Fruit fly (Drosophila melanogaster) whole organism, adult: Measurements from ENCODE around the gene FoxK.

ENCODE experiments used
- CG11617 ChIP-seq: fragments of 200-800 bp; sonication (Bioruptor generic); optimal IDR thresholded peaks from 2 replicates; lab custom pipeline; 2017; ENCODE audit warnings: mild to moderate bottlenecking, missing biosample characterization, missing genetic modification reagents, missing genetic modification characterization
- CG12768 ChIP-seq: fragments of 200-800 bp; sonication (Bioruptor generic); optimal IDR thresholded peaks from 2 replicates; lab custom pipeline; 2017; ENCODE audit warnings: missing biosample characterization, missing genetic modification characterization, mild to moderate bottlenecking, moderate library complexity, missing genetic modification reagents
- CG14711 ChIP-seq: fragments of 200-800 bp; sonication (Bioruptor generic); optimal IDR thresholded peaks from 2 replicates; lab custom pipeline; 2018; ENCODE audit warnings: missing biosample characterization, mild to moderate bottlenecking, missing genetic modification characterization, moderate library complexity
- CG1620 ChIP-seq: fragments of 200-800 bp; sonication (Bioruptor generic); optimal IDR thresholded peaks from 2 replicates; lab custom pipeline; 2016; ENCODE audit warnings: missing biosample characterization, missing genetic modification characterization
- CG33017 ChIP-seq: fragments of 200-800 bp; sonication (Bioruptor generic); optimal IDR thresholded peaks from 2 replicates; lab custom pipeline; 2018; ENCODE audit warnings: missing biosample characterization, mild to moderate bottlenecking, missing genetic modification characterization, moderate library complexity
- CG5204 ChIP-seq: fragments of 200-800 bp; sonication (Bioruptor generic); optimal IDR thresholded peaks from 2 replicates; lab custom pipeline; 2016; ENCODE audit warnings: missing biosample characterization, missing genetic modification characterization
- CG7045 ChIP-seq: fragments of 200-800 bp; sonication (Bioruptor generic); optimal IDR thresholded peaks from 2 replicates; lab custom pipeline; 2017; ENCODE audit warnings: missing biosample characterization, mild to moderate bottlenecking, missing genetic modification characterization
- CG7101 ChIP-seq: fragments of 200-800 bp; sonication (Bioruptor generic); optimal IDR thresholded peaks from 2 replicates; lab custom pipeline; 2018; ENCODE audit warnings: missing biosample characterization, mild to moderate bottlenecking, missing genetic modification characterization, moderate library complexity
- Clk ChIP-seq: fragments of 200-800 bp; sonication (Bioruptor generic); optimal IDR thresholded peaks from 2 replicates; lab custom pipeline; 2017; ENCODE audit warnings: missing biosample characterization, missing genetic modification characterization
- Crg-1 ChIP-seq: fragments of 200-800 bp; sonication (Bioruptor generic); optimal IDR thresholded peaks from 2 replicates; lab custom pipeline; 2016; ENCODE audit warnings: missing biosample characterization, missing genetic modification characterization
- Hr96 ChIP-seq: fragments of 200-800 bp; sonication (Bioruptor generic); optimal IDR thresholded peaks from 2 replicates; lab custom pipeline; 2016; ENCODE audit warnings: missing biosample characterization, missing genetic modification characterization
- Mnt ChIP-seq: fragments of 200-800 bp; sonication (Bioruptor generic); optimal IDR thresholded peaks from 2 replicates; lab custom pipeline; 2016; ENCODE audit warnings: missing biosample characterization, mild to moderate bottlenecking, missing genetic modification characterization
- bab1 ChIP-seq: fragments of 200-800 bp; sonication (Bioruptor generic); optimal IDR thresholded peaks from 3 replicates; lab custom pipeline; 2019; ENCODE audit warnings: missing biosample characterization, mild to moderate bottlenecking, missing genetic modification characterization, moderate library complexity
- cic ChIP-seq: fragments of 200-800 bp; sonication (Bioruptor generic); optimal IDR thresholded peaks from 2 replicates; lab custom pipeline; 2017; ENCODE audit warnings: missing biosample characterization, mild to moderate bottlenecking, missing genetic modification characterization, moderate library complexity
- cnc ChIP-seq, 2 experiments: fragments of >200 bp; optimal IDR thresholded peaks; 2 replicates each; lab custom pipeline; 2017
- kay ChIP-seq: fragments of 200-800 bp; sonication (Bioruptor generic); peaks from one replicate; lab custom pipeline; 2016; ENCODE audit warnings: missing biosample characterization, missing genetic modification characterization, borderline replicate concordance
- ovo ChIP-seq: fragments of 200-800 bp; sonication (Bioruptor generic); optimal IDR thresholded peaks from 2 replicates; lab custom pipeline; 2016; ENCODE audit warnings: missing biosample characterization, missing genetic modification characterization
- pad ChIP-seq: fragments of 200-800 bp; sonication (Bioruptor generic); optimal IDR thresholded peaks from 3 replicates; lab custom pipeline; 2017; ENCODE audit warnings: missing biosample characterization, missing genetic modification characterization, mild to moderate bottlenecking, moderate library complexity, missing genetic modification reagents
- tj ChIP-seq: fragments of 200-800 bp; sonication (Bioruptor generic); optimal IDR thresholded peaks from 3 replicates; lab custom pipeline; 2017; ENCODE audit warnings: missing biosample characterization, mild to moderate bottlenecking, missing genetic modification characterization, moderate library complexity
- toe ChIP-seq: fragments of 200-800 bp; sonication (Bioruptor generic); optimal IDR thresholded peaks from 2 replicates; lab custom pipeline; 2016; ENCODE audit warnings: missing biosample characterization, missing genetic modification characterization

Gene FoxK

DNA sequence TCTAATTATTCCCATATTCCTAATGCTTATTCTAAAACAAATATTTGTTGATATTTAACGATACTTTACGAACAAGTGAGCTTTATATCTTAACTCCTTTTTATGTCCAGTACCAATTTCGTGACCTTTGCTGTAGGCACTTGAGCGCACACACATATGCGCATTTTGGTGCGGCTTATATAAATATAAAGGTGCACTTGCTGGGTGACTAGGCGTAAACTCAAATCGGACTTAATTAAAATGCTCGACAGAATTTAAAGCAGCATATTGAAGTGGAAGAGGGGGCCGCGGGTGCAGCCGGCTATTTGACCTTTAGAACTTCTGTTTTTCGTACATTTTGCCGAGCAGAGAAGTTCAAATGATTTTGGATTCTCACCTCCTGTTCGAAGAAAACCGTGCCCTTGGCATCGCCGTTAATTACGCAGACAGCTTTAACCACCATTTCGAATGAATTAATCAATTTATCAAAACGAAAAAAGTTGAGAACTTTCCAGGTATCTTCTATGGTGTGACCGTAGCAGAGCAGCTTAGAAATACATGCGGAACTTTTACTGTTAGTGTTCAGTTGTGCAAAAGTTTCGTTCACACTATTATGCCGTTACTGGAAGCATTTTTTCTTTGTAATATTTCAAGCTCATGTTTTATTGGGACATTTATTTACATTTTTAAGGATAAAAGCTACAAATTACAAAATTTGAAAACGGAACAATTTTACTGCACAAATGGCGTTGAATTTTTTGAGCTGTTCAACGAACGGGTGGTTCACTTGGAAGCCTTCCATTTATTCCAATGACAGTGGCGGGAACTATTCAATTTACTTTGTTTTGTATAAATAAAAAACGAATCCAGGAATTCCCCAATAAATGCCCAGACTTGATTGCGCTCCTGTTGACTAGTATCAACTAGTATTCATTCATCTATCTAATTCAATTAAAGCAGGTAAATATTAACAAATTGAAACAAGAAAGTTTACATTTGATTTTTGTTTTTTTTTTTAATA, 7.1 kb downstream of the FoxK start, which contains the start of gene Sod1:
Gene Sod1, minus strand, starts transcription at position 543 of the 1,000 bp plus-strand sequence.
- TF ChIP-seq toe (no peak), Crg-1 (no peak), ovo (GFP tag; lab: Kevin White, UChicago) (peak; percentile 62), CG1620 (GFP tag; lab: Kevin White, UChicago) (peak; percentile 35), Hr96 (GFP tag; lab: Kevin White, UChicago) (no peak), CG7045 (GFP tag; lab: Kevin White, UChicago) (no peak), CG11617 (GFP tag; lab: Kevin White, UChicago) (peak; percentile 58), pad (GFP tag; lab: Kevin White, UChicago) (no peak), CG14711 (no peak), tj (GFP tag; lab: Kevin White, UChicago) (peak; percentile 37), cic (GFP tag; lab: Kevin White, UChicago) (peak; percentile 28), CG7101 (tag; lab: Kevin White, UChicago) (peak; percentile 47), cnc (optimal IDR thresholded peaks at IDR 0.05; lab: Kevin White, UChicago) (peak in 1 of 2 experiments; percentile 89), bab1 (GFP tag; lab: Kevin White, UChicago) (peak; percentile 48), kay (GFP tag; lab: Kevin White, UChicago) (peak; percentile 38), Clk (GFP tag; lab: Kevin White, UChicago) (no peak), CG12768 (GFP tag; lab: Kevin White, UChicago) (peak; percentile 92), Mnt (GFP tag; lab: Kevin White, UChicago) (peak; percentile 32)

DNA sequence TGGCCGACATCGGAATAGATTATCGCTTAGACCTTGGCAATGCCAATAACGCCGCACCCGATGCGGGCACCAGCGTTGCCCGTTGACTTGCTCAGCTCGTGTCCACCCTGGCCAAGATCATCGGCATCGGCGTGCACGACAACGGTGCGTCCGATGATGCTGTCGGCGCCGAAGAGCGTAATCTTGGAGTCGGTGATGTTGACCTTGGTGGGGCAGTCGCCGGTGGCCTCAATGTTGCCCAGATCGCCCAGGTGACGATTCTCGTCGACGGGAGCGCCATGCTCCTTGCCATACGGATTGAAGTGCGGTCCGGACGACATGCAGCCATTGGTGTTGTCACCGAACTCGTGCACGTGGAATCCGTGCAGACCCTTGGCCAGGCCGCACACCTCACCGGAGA, 8.2 kb downstream of the FoxK start:
- no peak for TF ChIP-seq CG11617 (GFP tag; lab: Kevin White, UChicago)
- TF ChIP-seq CG1620 (GFP tag; lab: Kevin White, UChicago), result no peak
- TF ChIP-seq Clk (GFP tag; lab: Kevin White, UChicago), result no peak
- TF ChIP-seq bab1 (GFP tag; lab: Kevin White, UChicago), result no peak
- no peak for TF ChIP-seq CG5204 (GFP tag; lab: Kevin White, UChicago)
- TF ChIP-seq kay (GFP tag; lab: Kevin White, UChicago), result no peak
- TF ChIP-seq CG7045 (GFP tag; lab: Kevin White, UChicago), result no peak
- TF ChIP-seq CG14711, result no peak
- TF ChIP-seq CG12768 (GFP tag; lab: Kevin White, UChicago), result no peak
- TF ChIP-seq CG33017 (tag; lab: Kevin White, UChicago), result no peak
- TF ChIP-seq tj (GFP tag; lab: Kevin White, UChicago), result no peak
- no peak for TF ChIP-seq Hr96 (GFP tag; lab: Kevin White, UChicago)
- TF ChIP-seq Mnt (GFP tag; lab: Kevin White, UChicago), result no peak
- no peak for TF ChIP-seq pad (GFP tag; lab: Kevin White, UChicago)
- no peak for TF ChIP-seq toe
- no peak for TF ChIP-seq CG7101 (tag; lab: Kevin White, UChicago)
- TF ChIP-seq cic (GFP tag; lab: Kevin White, UChicago), result no peak

DNA sequence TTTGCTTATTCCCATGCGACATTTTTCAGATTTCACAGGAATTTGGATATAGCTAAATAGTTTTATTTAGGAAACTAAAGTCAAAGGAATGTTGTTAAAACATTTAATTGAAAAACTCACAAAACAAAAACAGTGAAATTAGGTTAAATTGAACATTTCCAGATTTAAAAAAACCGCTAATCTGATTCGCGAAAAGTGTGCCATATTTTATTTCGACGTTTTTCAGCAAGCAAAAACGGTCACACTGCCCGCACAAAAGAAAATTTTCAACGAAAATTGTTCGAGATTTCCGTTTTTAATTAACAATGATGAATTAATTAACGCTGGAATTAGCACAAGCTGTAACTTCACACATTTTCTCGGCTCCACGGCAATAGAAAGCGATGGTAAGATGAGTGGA, 11.1 kb downstream of the FoxK start, which contains the start of the genes CG34012 and emei:
Gene CG34012, minus strand, starts transcription at position 52 of the 400 bp plus-strand sequence.
Gene emei, plus strand, starts transcription at position 237 of the 400 bp plus-strand sequence.
- TF ChIP-seq kay (GFP tag; lab: Kevin White, UChicago) (no peak), Mnt (GFP tag; lab: Kevin White, UChicago) (no peak), toe (no peak), pad (GFP tag; lab: Kevin White, UChicago) (no peak), CG7101 (tag; lab: Kevin White, UChicago) (no peak), CG1620 (GFP tag; lab: Kevin White, UChicago) (no peak), tj (GFP tag; lab: Kevin White, UChicago) (no peak), ovo (GFP tag; lab: Kevin White, UChicago) (no peak), CG11617 (GFP tag; lab: Kevin White, UChicago) (no peak), bab1 (GFP tag; lab: Kevin White, UChicago) (no peak), Hr96 (GFP tag; lab: Kevin White, UChicago) (no peak), CG5204 (GFP tag; lab: Kevin White, UChicago) (no peak), Crg-1 (no peak), Clk (GFP tag; lab: Kevin White, UChicago) (no peak), CG12768 (GFP tag; lab: Kevin White, UChicago) (no peak), cnc (optimal IDR thresholded peaks at IDR 0.05; lab: Kevin White, UChicago) (no peak), cic (GFP tag; lab: Kevin White, UChicago) (no peak), CG14711 (no peak), CG33017 (tag; lab: Kevin White, UChicago) (no peak), CG7045 (GFP tag; lab: Kevin White, UChicago) (no peak)

DNA sequence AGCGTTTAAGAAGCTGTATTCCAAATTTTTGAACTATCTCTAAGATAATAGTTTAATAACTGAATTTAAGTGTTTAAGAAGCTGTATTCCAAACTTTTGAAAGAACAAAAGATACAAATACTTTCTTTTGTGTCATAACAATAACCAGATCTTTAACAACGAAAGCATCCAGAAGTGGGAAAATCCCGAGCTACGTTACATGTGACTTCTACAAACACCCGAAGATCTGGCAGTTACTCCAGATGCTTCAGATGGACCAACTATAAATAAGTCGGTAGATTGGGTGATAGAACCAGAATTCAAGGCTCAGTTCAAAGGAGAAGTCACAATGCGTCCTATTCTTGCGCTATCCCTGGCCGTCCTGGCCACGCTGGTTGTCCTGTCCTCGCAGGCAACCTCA, 12.6 kb downstream of the FoxK start, which contains the start of gene CG12522:
Gene CG12522, plus strand, starts transcription at position 301 of the 400 bp plus-strand sequence.
- no peak for TF ChIP-seq pad (GFP tag; lab: Kevin White, UChicago)
- TF ChIP-seq kay (GFP tag; lab: Kevin White, UChicago), result no peak
- TF ChIP-seq Crg-1, result no peak
- TF ChIP-seq Hr96 (GFP tag; lab: Kevin White, UChicago), result no peak
- TF ChIP-seq CG11617 (GFP tag; lab: Kevin White, UChicago), result no peak
- no peak for TF ChIP-seq CG14711
- no peak for TF ChIP-seq tj (GFP tag; lab: Kevin White, UChicago)
- TF ChIP-seq cnc (optimal IDR thresholded peaks at IDR 0.05; lab: Kevin White, UChicago), result no peak
- TF ChIP-seq toe, result no peak
- TF ChIP-seq Mnt (GFP tag; lab: Kevin White, UChicago), result no peak
- no peak for TF ChIP-seq ovo (GFP tag; lab: Kevin White, UChicago)
- no peak for TF ChIP-seq bab1 (GFP tag; lab: Kevin White, UChicago)
- no peak for TF ChIP-seq CG1620 (GFP tag; lab: Kevin White, UChicago)
- TF ChIP-seq CG7045 (GFP tag; lab: Kevin White, UChicago), result no peak
- no peak for TF ChIP-seq cic (GFP tag; lab: Kevin White, UChicago)
- TF ChIP-seq CG7101 (tag; lab: Kevin White, UChicago), result no peak
- TF ChIP-seq Clk (GFP tag; lab: Kevin White, UChicago), result no peak
